Worm (Caenorhabditis elegans) whole organism, early embryonic: Measurements from ENCODE around the gene srh-269.

ENCODE experiments used
- F13C5.2 ChIP-seq: sonication (generic microtip); optimal IDR thresholded peaks from 2 replicates; lab custom pipeline; 2017; ENCODE audit warnings: mild to moderate bottlenecking, missing genetic modification characterization, inconsistent platforms, missing compliant biosample characterization
- aly-1 ChIP-seq: sonication (generic microtip); optimal IDR thresholded peaks from 2 replicates; lab custom pipeline; 2016; ENCODE audit warnings: missing genetic modification characterization, missing compliant biosample characterization
- ama-1 ChIP-seq: fragments of 150-350 bp; optimal IDR thresholded peaks from 2 replicates; lab custom pipeline; 2014
- ceh-36 ChIP-seq: sonication (generic microtip); optimal IDR thresholded peaks from 2 replicates; lab custom pipeline; 2016; ENCODE audit warnings: missing genetic modification characterization, inconsistent platforms, missing compliant biosample characterization
- ets-7 ChIP-seq: sonication (generic microtip); optimal IDR thresholded peaks from 2 replicates; lab custom pipeline; 2016; ENCODE audit warnings: missing genotype, missing genetic modification characterization, missing compliant biosample characterization
- flt-1 ChIP-seq: fragments of 200-800 bp; sonication (Bioruptor generic); IDR thresholded peaks from 2 replicates; pipeline ENCODE4 v1.3.6; 2022; ENCODE audit warnings: missing genetic modification characterization, missing compliant biosample characterization
- hmbx-1 ChIP-seq: sonication (generic microtip); optimal IDR thresholded peaks from 2 replicates; lab custom pipeline; 2016; ENCODE audit warnings: mild to moderate bottlenecking, missing genetic modification characterization, missing compliant biosample characterization
- hmg-4 ChIP-seq: fragments of 200-800 bp; sonication (Bioruptor generic); optimal IDR thresholded peaks from 2 replicates; lab custom pipeline; 2018; ENCODE audit warnings: mild to moderate bottlenecking, missing genetic modification characterization, missing compliant biosample characterization
- hnd-1 ChIP-seq: sonication (generic microtip); optimal IDR thresholded peaks from 2 replicates; lab custom pipeline; 2016; ENCODE audit warnings: missing genetic modification characterization, missing compliant biosample characterization
- pes-1 ChIP-seq: fragments of 200-800 bp; sonication (Bioruptor generic); IDR thresholded peaks from 2 replicates; pipeline ENCODE4 v1.3.6; 2022; ENCODE audit warnings: missing genetic modification reagents, missing genetic modification characterization, missing compliant biosample characterization
- scrt-1 ChIP-seq: fragments of 200-800 bp; sonication (Bioruptor generic); IDR thresholded peaks from 2 replicates; pipeline ENCODE4 v1.3.6; 2022; ENCODE audit warnings: missing genetic modification characterization, missing compliant biosample characterization
- sea-1 ChIP-seq: fragments of 200-800 bp; sonication (Bioruptor generic); conservative IDR thresholded peaks from 2 replicates; pipeline ENCODE4 v1.3.6; 2022; ENCODE audit warnings: missing genetic modification characterization, missing compliant biosample characterization
- tbx-11 ChIP-seq: fragments of 200-800 bp; sonication (Bioruptor generic); IDR thresholded peaks from 2 replicates; pipeline ENCODE4 v1.3.6; 2022; ENCODE audit warnings: missing genetic modification characterization, missing compliant biosample characterization
- tbx-37 ChIP-seq: fragments of 200-800 bp; sonication (Bioruptor generic); conservative IDR thresholded peaks from 2 replicates; pipeline ENCODE4 v1.3.6; 2022; ENCODE audit warnings: missing genetic modification reagents, missing genetic modification characterization, missing compliant biosample characterization

DNA sequence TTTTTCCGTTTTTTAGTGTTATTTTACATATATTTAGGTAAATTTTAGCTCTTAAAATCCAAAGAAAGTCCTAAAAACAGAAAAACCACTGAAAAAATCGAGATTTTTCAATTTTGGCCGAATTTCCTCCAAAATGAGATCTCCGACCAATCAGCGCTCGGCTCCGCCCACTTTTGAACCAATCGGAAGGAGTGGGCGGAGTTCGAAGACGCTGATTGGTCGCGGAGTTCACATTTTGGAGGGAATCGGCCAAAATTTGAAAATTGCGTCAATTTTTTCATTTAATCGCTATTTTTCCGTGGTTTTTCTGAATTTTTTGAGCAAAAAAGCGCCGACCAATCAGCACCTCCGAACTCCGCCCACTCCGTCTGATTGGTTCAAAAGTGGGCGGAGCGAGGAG is 51.2 kb downstream of the srh-269 start:
- TF ChIP-seq ama-1 (no peak), hmbx-1 (tag; lab: Kevin White, UChicago) (no peak), tbx-11 (GFP tag; lab: Robert Waterston, UW) (no peak), ceh-36 (tag; lab: Kevin White, UChicago) (no peak), aly-1 (tag; lab: Kevin White, UChicago) (no peak), pes-1 (GFP tag; lab: Robert Waterston, UW) (no peak), hmg-4 (GFP tag; lab: Kevin White, UChicago) (no peak), ets-7 (no peak), F13C5.2 (tag; lab: Kevin White, UChicago) (no peak), tbx-37 (GFP tag; lab: Robert Waterston, UW) (no peak), flt-1 (no peak), sea-1 (GFP tag; lab: Robert Waterston, UW) (no peak), scrt-1 (GFP tag; lab: Robert Waterston, UW) (no peak), hnd-1 (no peak)
